Worm (Caenorhabditis elegans): ENCODE results near the gene clec-121.

DNA sequence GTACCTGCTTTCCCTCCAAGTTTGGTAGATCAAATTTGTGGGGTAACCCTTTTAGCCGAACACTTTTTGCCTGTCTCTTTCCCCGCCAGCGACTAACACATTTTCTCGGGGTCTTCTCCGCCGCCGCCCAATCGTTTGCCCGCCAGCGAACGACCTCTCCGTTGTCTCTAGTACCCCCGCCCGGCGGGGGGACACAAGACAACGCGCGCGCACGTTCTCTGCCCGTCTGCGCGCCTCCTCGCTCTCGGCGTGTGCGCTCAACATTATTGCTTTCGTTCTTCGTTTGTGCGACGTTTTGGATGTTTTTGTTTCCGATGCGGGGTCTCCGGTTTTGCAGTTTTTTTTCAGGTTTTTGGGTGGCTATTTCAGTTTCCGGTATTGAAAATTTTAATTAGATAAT, 46.6 kb upstream of the clec-121 start:
- peak; percentile 17 for TF ChIP-seq skn-1 (tag; optimal IDR thresholded peaks at IDR 0.05)
- no peak for TF ChIP-seq lin-15B (tag; optimal IDR thresholded peaks at IDR 0.05)
- TF ChIP-seq egl-27 (tag; optimal IDR thresholded peaks at IDR 0.05), result no peak
- no peak for TF ChIP-seq C04F5.9 (tag; optimal IDR thresholded peaks at IDR 0.05)
- TF ChIP-seq lin-35 (GFP tag; optimal IDR thresholded peaks at IDR 0.05), result peak; percentile 20 to 22
- no peak for TF ChIP-seq unc-62 (GFP tag; optimal IDR thresholded peaks at IDR 0.05)
